Worm (Caenorhabditis elegans) whole organism, L3 larva: Measurements from ENCODE around the gene mltn-11.

Experiments used
- ama-1 ChIP-seq: fragments of 150-350 bp; optimal IDR thresholded peaks from 2 replicates; lab custom pipeline; 2018
- ceh-82 ChIP-seq: fragments of 150-350 bp; optimal IDR thresholded peaks from 2 replicates; lab custom pipeline; 2014; ENCODE audit warnings: missing biosample characterization, missing genetic modification characterization
- egl-27 ChIP-seq: sonication (generic microtip); optimal IDR thresholded peaks from 4 replicates; lab custom pipeline; 2017; ENCODE audit warnings: missing biosample characterization, missing genetic modification reagents, missing genetic modification characterization
- elt-1 ChIP-seq: fragments of 150-350 bp; optimal IDR thresholded peaks from 2 replicates; lab custom pipeline; 2014; ENCODE audit warnings: missing biosample characterization, missing genetic modification characterization
- fos-1 ChIP-seq: fragments of 150-350 bp; optimal IDR thresholded peaks from 2 replicates; lab custom pipeline; 2014; ENCODE audit warnings: missing biosample characterization, missing genetic modification characterization
- jun-1 ChIP-seq: fragments of 150-350 bp; optimal IDR thresholded peaks from 2 replicates; lab custom pipeline; 2014; ENCODE audit warnings: missing biosample characterization, missing genetic modification reagents, missing genetic modification characterization
- nhr-25 ChIP-seq: sonication (generic microtip); optimal IDR thresholded peaks from 2 replicates; lab custom pipeline; 2017; ENCODE audit warnings: missing biosample characterization, missing genetic modification characterization
- nhr-67 ChIP-seq: fragments of 150-350 bp; optimal IDR thresholded peaks from 2 replicates; lab custom pipeline; 2014; ENCODE audit warnings: missing biosample characterization, missing genetic modification characterization
- skn-1 ChIP-seq: fragments of 150-350 bp; optimal IDR thresholded peaks from 2 replicates; lab custom pipeline; 2014; ENCODE audit warnings: missing biosample characterization, missing genetic modification characterization
- unc-62 ChIP-seq: fragments of 150-350 bp; sonication (generic microtip); optimal IDR thresholded peaks from 4 replicates; lab custom pipeline; 2014; ENCODE audit warnings: missing biosample characterization, missing genetic modification reagents, missing genetic modification characterization
- ztf-11 ChIP-seq: fragments of 150-350 bp; optimal IDR thresholded peaks from 2 replicates; lab custom pipeline; 2014; ENCODE audit warnings: missing biosample characterization, missing genetic modification characterization

- TF ChIP-seq ama-1 (lab: Kevin White, UChicago) = no peak
- no peak for TF ChIP-seq elt-1
- TF ChIP-seq unc-62 (GFP tag; lab: Kevin White, UChicago) = no peak
- no peak for TF ChIP-seq nhr-67 (tag; lab: Kevin White, UChicago)
- TF ChIP-seq nhr-25 (tag; lab: Kevin White, UChicago) = no peak
- no peak for TF ChIP-seq skn-1 (tag; lab: Kevin White, UChicago)
- TF ChIP-seq egl-27 (tag; lab: Kevin White, UChicago) = no peak
- TF ChIP-seq jun-1 (tag; lab: Kevin White, UChicago) = no peak
- TF ChIP-seq ceh-82 = no peak
- no peak for TF ChIP-seq ztf-11 (tag; lab: Kevin White, UChicago)
- no peak for TF ChIP-seq fos-1 (tag; lab: Kevin White, UChicago)
These were observed 31.7 kb upstream of the mltn-11 start for ce11 chrV:16604301-16604700.
